Fruit fly (Drosophila melanogaster) whole organism, embryonic: ENCODE results near the gene CG34116.
A peak's percentile ranks its signal among the peaks of the same experiment; 100 is the strongest.

Source experiments
- ATbp ChIP-seq: fragments of 200-800 bp; sonication (Bioruptor generic); optimal IDR thresholded peaks from 2 replicates; lab custom pipeline; 2017; ENCODE audit warnings: missing biosample characterization, mild to moderate bottlenecking, missing genetic modification characterization, missing genetic modification reagents
- Abd-B ChIP-seq: fragments of 200-800 bp; sonication (Bioruptor generic); optimal IDR thresholded peaks from 2 replicates; lab custom pipeline; 2018; ENCODE audit warnings: missing biosample characterization, mild to moderate bottlenecking, missing genetic modification characterization, moderate library complexity
- B-H2 ChIP-seq: fragments of 200-800 bp; sonication (Bioruptor generic); optimal IDR thresholded peaks from 2 replicates; lab custom pipeline; 2018; ENCODE audit warnings: missing biosample characterization, mild to moderate bottlenecking, missing genetic modification characterization
- CG10209 ChIP-seq: fragments of 200-800 bp; sonication (Bioruptor generic); optimal IDR thresholded peaks from 3 replicates; lab custom pipeline; 2017; ENCODE audit warnings: missing biosample characterization, mild to moderate bottlenecking, missing genetic modification characterization, missing genetic modification reagents
- CG10979 ChIP-seq: fragments of 200-800 bp; sonication (Bioruptor generic); optimal IDR thresholded peaks from 2 replicates; lab custom pipeline; 2018; ENCODE audit warnings: missing biosample characterization, mild to moderate bottlenecking, missing genetic modification characterization, moderate library complexity
- CG11247 ChIP-seq: fragments of 200-800 bp; sonication (Bioruptor generic); IDR thresholded peaks from 2 replicates; pipeline ENCODE4 v1.3.6; 2022; ENCODE audit warnings: missing biosample characterization, missing genetic modification characterization
- CG12769 ChIP-seq: fragments of 200-800 bp; sonication (Bioruptor generic); optimal IDR thresholded peaks from 2 replicates; lab custom pipeline; 2019; ENCODE audit warnings: missing biosample characterization, mild to moderate bottlenecking, missing genetic modification characterization, moderate library complexity
- CG13424 ChIP-seq: fragments of 200-800 bp; sonication (Bioruptor generic); optimal IDR thresholded peaks from 2 replicates; lab custom pipeline; 2019; ENCODE audit warnings: missing biosample characterization, mild to moderate bottlenecking, missing genetic modification characterization, moderate library complexity
- CG15269 ChIP-seq: fragments of 200-800 bp; sonication (Bioruptor generic); optimal IDR thresholded peaks from 2 replicates; lab custom pipeline; 2018; ENCODE audit warnings: missing biosample characterization, mild to moderate bottlenecking, missing genetic modification characterization, moderate library complexity
- CG17186 ChIP-seq: fragments of 200-800 bp; sonication (Bioruptor generic); optimal IDR thresholded peaks from 3 replicates; lab custom pipeline; 2017; ENCODE audit warnings: missing biosample characterization, missing genetic modification reagents, missing genetic modification characterization
- CG2202 ChIP-seq: fragments of 200-800 bp; sonication (Bioruptor generic); optimal IDR thresholded peaks from 2 replicates; lab custom pipeline; 2018; ENCODE audit warnings: missing biosample characterization, mild to moderate bottlenecking, missing genetic modification characterization
- CG2712 ChIP-seq: fragments of 200-800 bp; optimal IDR thresholded peaks from 3 replicates; lab custom pipeline; 2019; ENCODE audit warnings: missing biosample characterization, mild to moderate bottlenecking, missing genetic modification characterization, moderate library complexity
- CG3065 ChIP-seq: fragments of 200-800 bp; sonication (Bioruptor generic); optimal IDR thresholded peaks from 2 replicates; lab custom pipeline; 2016; ENCODE audit warnings: missing biosample characterization, missing genetic modification characterization
- CG34376 ChIP-seq: fragments of 200-800 bp; sonication (Bioruptor generic); optimal IDR thresholded peaks from 2 replicates; lab custom pipeline; 2018; ENCODE audit warnings: missing biosample characterization, mild to moderate bottlenecking, missing genetic modification characterization
- CG4424 ChIP-seq: fragments of 200-800 bp; sonication (Bioruptor generic); optimal IDR thresholded peaks from 3 replicates; lab custom pipeline; 2016; ENCODE audit warnings: missing biosample characterization, missing genetic modification characterization
- CG5180 ChIP-seq: fragments of 200-800 bp; sonication (Bioruptor generic); optimal IDR thresholded peaks from 3 replicates; lab custom pipeline; 2017; ENCODE audit warnings: missing biosample characterization, missing genetic modification characterization, mild to moderate bottlenecking, moderate library complexity, missing genetic modification reagents
- CG7372 ChIP-seq: fragments of 200-800 bp; sonication (Bioruptor generic); IDR thresholded peaks from 2 replicates; pipeline ENCODE4 v1.3.6; 2022; ENCODE audit warnings: missing biosample characterization, missing genetic modification characterization
- CG7987 ChIP-seq: fragments of 200-800 bp; sonication (Bioruptor generic); optimal IDR thresholded peaks from 2 replicates; lab custom pipeline; 2018; ENCODE audit warnings: missing biosample characterization, mild to moderate bottlenecking, missing genetic modification characterization, moderate library complexity
- CG8924 ChIP-seq: fragments of 200-800 bp; optimal IDR thresholded peaks from 3 replicates; lab custom pipeline; 2019; ENCODE audit warnings: missing biosample characterization, mild to moderate bottlenecking, missing genetic modification characterization, moderate library complexity
- CG8944 ChIP-seq: fragments of 200-800 bp; sonication (Bioruptor generic); optimal IDR thresholded peaks from 3 replicates; lab custom pipeline; 2016; ENCODE audit warnings: missing biosample characterization, missing genetic modification characterization
- CG9932 ChIP-seq: fragments of 200-800 bp; sonication (Bioruptor generic); IDR thresholded peaks from 2 replicates; pipeline ENCODE4 v1.3.6; 2022; ENCODE audit warnings: missing biosample characterization, missing genetic modification characterization
- Camta ChIP-seq: fragments of 200-800 bp; sonication (Bioruptor generic); optimal IDR thresholded peaks from 2 replicates; lab custom pipeline; 2016; ENCODE audit warnings: missing biosample characterization, missing genetic modification characterization
- D ChIP-seq, 2 experiments: fragments of 200-800 bp in 1 of 2; fragments of >200 bp in 1 of 2; sonication (Bioruptor generic) in 1 of 2; optimal IDR thresholded peaks; 2 replicates in 1 of 2; 3 replicates in 1 of 2; lab custom pipeline; 2017; ENCODE audit warnings: mild to moderate bottlenecking in 1 of 2, missing biosample characterization in 1 of 2, missing genetic modification characterization in 1 of 2, missing genetic modification reagents in 1 of 2
- Doc3 ChIP-seq: fragments of 200-800 bp; sonication (Bioruptor generic); IDR thresholded peaks from 3 replicates; pipeline ENCODE4 v1.3.6; 2022; ENCODE audit warnings: missing biosample characterization, missing genetic modification characterization; ENCODE audit not compliant: partially characterized antibody
- Drgx ChIP-seq: fragments of 200-800 bp; sonication (Bioruptor generic); IDR thresholded peaks from 2 replicates; pipeline ENCODE4 v1.3.6; 2022; ENCODE audit warnings: missing biosample characterization, missing genetic modification characterization
- E2f1 ChIP-seq: fragments of 200-800 bp; sonication (Bioruptor generic); IDR thresholded peaks from 2 replicates; pipeline ENCODE4 v1.3.6; 2022; ENCODE audit warnings: missing biosample characterization, missing genetic modification characterization
- Kr ChIP-seq: fragments of 200-800 bp; sonication (Bioruptor generic); optimal IDR thresholded peaks from 2 replicates; lab custom pipeline; 2017; ENCODE audit warnings: missing biosample characterization, mild to moderate bottlenecking, missing genetic modification characterization
- Six4 ChIP-seq: fragments of 200-800 bp; sonication (Bioruptor generic); optimal IDR thresholded peaks from 2 replicates; lab custom pipeline; 2016; ENCODE audit warnings: missing biosample characterization, missing genetic modification characterization
- Sry-β ChIP-seq: fragments of 200-800 bp; sonication (Bioruptor generic); optimal IDR thresholded peaks from 2 replicates; lab custom pipeline; 2018; ENCODE audit warnings: missing biosample characterization, mild to moderate bottlenecking, missing genetic modification characterization, moderate library complexity
- Ssrp ChIP-seq: fragments of 200-800 bp; sonication (Bioruptor generic); optimal IDR thresholded peaks from 2 replicates; lab custom pipeline; 2018; ENCODE audit warnings: missing biosample characterization, mild to moderate bottlenecking, missing genetic modification characterization, moderate library complexity
- az2 ChIP-seq: fragments of 200-800 bp; sonication (Bioruptor generic); optimal IDR thresholded peaks from 3 replicates; lab custom pipeline; 2016; ENCODE audit warnings: missing biosample characterization, missing genetic modification characterization
- dati ChIP-seq: fragments of 200-800 bp; sonication (Bioruptor generic); IDR thresholded peaks from 2 replicates; pipeline ENCODE4 v1.3.6; 2022; ENCODE audit warnings: missing biosample characterization, missing genetic modification characterization
- esg ChIP-seq: fragments of 200-800 bp; sonication (Bioruptor generic); conservative IDR thresholded peaks from 2 replicates; pipeline ENCODE4 v1.3.6; 2022; ENCODE audit warnings: missing biosample characterization, missing genetic modification characterization
- gcm2 ChIP-seq: fragments of 200-800 bp; sonication (Bioruptor generic); optimal IDR thresholded peaks from 2 replicates; lab custom pipeline; 2016; ENCODE audit warnings: missing biosample characterization, missing genetic modification characterization
- gem ChIP-seq: fragments of 200-800 bp; sonication (Bioruptor generic); optimal IDR thresholded peaks from 2 replicates; lab custom pipeline; 2019; ENCODE audit warnings: missing biosample characterization, mild to moderate bottlenecking, missing genetic modification characterization, moderate library complexity
- grau ChIP-seq: fragments of 200-800 bp; optimal IDR thresholded peaks from 3 replicates; lab custom pipeline; 2019; ENCODE audit warnings: missing biosample characterization, mild to moderate bottlenecking, missing genetic modification characterization, moderate library complexity
- hkb ChIP-seq, 2 experiments: fragments of 200-800 bp in 1 of 2; fragments of >200 bp in 1 of 2; sonication (Bioruptor generic) in 1 of 2; IDR thresholded peaks in 1 of 2; optimal IDR thresholded peaks in 1 of 2; 2 replicates each; pipeline versions ENCODE4 v1.3.6 to Lab custom; 2017 to 2022; ENCODE audit warnings: missing biosample characterization in 1 of 2, missing genetic modification characterization in 1 of 2
- knrl ChIP-seq: fragments of 200-800 bp; sonication (Bioruptor generic); IDR thresholded peaks from 3 replicates; pipeline ENCODE4 v1.3.6; 2022; ENCODE audit warnings: missing biosample characterization, missing genetic modification characterization; ENCODE audit not compliant: partially characterized antibody
- nmo ChIP-seq: fragments of 200-800 bp; sonication (Bioruptor generic); optimal IDR thresholded peaks from 2 replicates; lab custom pipeline; 2018; ENCODE audit warnings: missing biosample characterization, mild to moderate bottlenecking, missing genetic modification characterization, moderate library complexity
- pb ChIP-seq: fragments of 200-800 bp; sonication (Bioruptor generic); optimal IDR thresholded peaks from 3 replicates; lab custom pipeline; 2016; ENCODE audit warnings: missing biosample characterization, missing genetic modification characterization
- row ChIP-seq: fragments of 200-800 bp; sonication (Bioruptor generic); IDR thresholded peaks from 3 replicates; pipeline ENCODE4 v1.3.6; 2022; ENCODE audit warnings: missing biosample characterization, missing genetic modification characterization
- schlank ChIP-seq: fragments of 200-800 bp; sonication (Bioruptor generic); optimal IDR thresholded peaks from 2 replicates; lab custom pipeline; 2018; ENCODE audit warnings: missing biosample characterization, mild to moderate bottlenecking, missing genetic modification characterization
- shn ChIP-seq: fragments of 200-800 bp; sonication (Bioruptor generic); optimal IDR thresholded peaks from 3 replicates; lab custom pipeline; 2016; ENCODE audit warnings: missing biosample characterization, missing genetic modification characterization
- tgo ChIP-seq: fragments of 200-800 bp; sonication (Bioruptor generic); IDR thresholded peaks from 3 replicates; pipeline ENCODE4 v1.3.6; 2022; ENCODE audit warnings: missing biosample characterization, missing genetic modification characterization
- tio ChIP-seq: fragments of 200-800 bp; sonication (Bioruptor generic); optimal IDR thresholded peaks from 2 replicates; lab custom pipeline; 2017; ENCODE audit warnings: missing biosample characterization, missing genetic modification characterization, inconsistent platforms
- tll ChIP-seq, 2 experiments: fragments of 200-800 bp in 1 of 2; fragments of >200 bp in 1 of 2; sonication (Bioruptor generic) in 1 of 2; optimal IDR thresholded peaks; 2 replicates each; lab custom pipeline; 2017 to 2019; ENCODE audit warnings: missing biosample characterization in 2 of 2, missing genetic modification characterization in 2 of 2, mild to moderate bottlenecking in 1 of 2, moderate library complexity in 1 of 2
- tx ChIP-seq: fragments of 200-800 bp; sonication (Bioruptor generic); optimal IDR thresholded peaks from 2 replicates; lab custom pipeline; 2016; ENCODE audit warnings: missing biosample characterization, missing genetic modification characterization

The CG34116 gene

dm6 chr3L:19790929-19791687 is 14.7 kb downstream of the CG34116 start (continued):
- TF ChIP-seq CG11247 (GFP tag; lab: Robert Waterston, UW) (peak; percentile 24; the same call in 1 of the 2 replicates), Doc3 (GFP tag; lab: Robert Waterston, UW) (no peak), CG9932 (GFP tag; lab: Robert Waterston, UW) (peak; percentile 71), CG8924 (tag; lab: Kevin White, UChicago) (peak; percentile 68), tgo (GFP tag; lab: Robert Waterston, UW) (peak; percentile 26; the same call in 1 of the 3 replicates), Abd-B (GFP tag; lab: Kevin White, UChicago) (peak; percentile 33), CG3065 (no peak), tx (GFP tag; lab: Kevin White, UChicago) (peak; percentile 19), knrl (GFP tag; lab: Robert Waterston, UW) (no peak), Camta (GFP tag; lab: Kevin White, UChicago) (peak; percentile 69), Kr (no peak), D (optimal IDR thresholded peaks at IDR 0.05; lab: Kevin White, UChicago) (no peak), D (GFP tag; optimal IDR thresholded peaks at IDR 0.05; lab: Kevin White, UChicago) (peak; percentile 66), CG15269 (tag; lab: Kevin White, UChicago) (peak; percentile 37), gcm2 (peak; percentile 53), CG7987 (GFP tag; lab: Kevin White, UChicago) (no peak), CG4424 (GFP tag; lab: Kevin White, UChicago) (peak; percentile 55), CG12769 (tag; lab: Kevin White, UChicago) (peak; percentile 9), dati (GFP tag; lab: Robert Waterston, UW) (no peak), schlank (peak; percentile 19), ATbp (peak; percentile 45), esg (GFP tag; lab: Robert Waterston, UW) (peak; percentile 38), az2 (GFP tag; lab: Kevin White, UChicago) (peak; percentile 59), gem (tag; lab: Kevin White, UChicago) (peak; percentile 79), CG2202 (tag; lab: Kevin White, UChicago) (no peak), nmo (GFP tag; lab: Kevin White, UChicago) (peak; percentile 82), Sry-β (GFP tag; lab: Kevin White, UChicago) (peak; percentile 99), shn (GFP tag; lab: Kevin White, UChicago) (peak; percentile 80), CG7372 (GFP tag; lab: Robert Waterston, UW) (peak; percentile 45), CG10979 (tag; lab: Kevin White, UChicago) (peak; percentile 69), Six4 (GFP tag; lab: Kevin White, UChicago) (peak; percentile 51), tll (GFP tag; optimal IDR thresholded peaks at IDR 0.05; lab: Kevin White, UChicago) (no peak), CG13424 (tag; lab: Kevin White, UChicago) (peak; percentile 68), CG17186 (GFP tag; lab: Kevin White, UChicago) (no peak), grau (peak; percentile 80), CG10209 (GFP tag; lab: Kevin White, UChicago) (peak; percentile 75), pb (GFP tag; lab: Kevin White, UChicago) (no peak), CG5180 (no peak), Ssrp (tag; lab: Kevin White, UChicago) (peak; percentile 64), CG34376 (GFP tag; lab: Kevin White, UChicago) (peak; percentile 29), CG2712 (tag; lab: Kevin White, UChicago) (peak; percentile 75), row (peak; percentile 95), E2f1 (GFP tag; lab: Robert Waterston, UW) (peak; percentile 38), tio (GFP tag; lab: Kevin White, UChicago) (peak; percentile 66), Drgx (GFP tag; lab: Robert Waterston, UW) (peak; percentile 36; the same call in 1 of the 2 replicates), CG8944 (GFP tag; lab: Kevin White, UChicago) (peak; percentile 67), hkb (optimal IDR thresholded peaks at IDR 0.05; lab: Kevin White, UChicago) (no peak), hkb (GFP tag; IDR thresholded peaks at IDR 0.05; lab: Robert Waterston, UW) (0 out of 2 replicates have a peak, but pooled peaks have one; percentile 23), B-H2 (GFP tag; lab: Kevin White, UChicago) (peak; percentile 31)
